Worm (Caenorhabditis elegans): ENCODE results near the gene mrps-21.

DNA sequence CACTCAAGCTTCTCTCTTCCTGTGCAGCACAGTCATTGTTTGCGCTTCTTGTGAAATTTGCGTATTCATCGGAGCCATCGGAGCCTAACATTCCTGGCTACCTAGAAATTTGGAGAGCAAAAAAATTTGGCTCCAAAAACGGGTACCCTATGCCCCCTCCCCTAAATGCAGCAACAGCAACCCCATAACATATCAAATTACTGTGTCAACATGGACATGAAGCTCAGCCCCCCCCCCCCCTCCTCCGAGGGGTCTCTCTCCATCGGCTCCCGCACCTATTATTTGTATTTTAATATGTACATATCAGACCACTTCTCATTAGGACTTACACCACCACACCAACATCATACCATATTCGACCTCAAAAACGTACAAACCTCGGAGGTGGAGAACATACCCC is 15.0 kb upstream of the mrps-21 start:
- TF ChIP-seq ceh-82 (tag; optimal IDR thresholded peaks at IDR 0.05) (no peak), egl-27 (tag; optimal IDR thresholded peaks at IDR 0.05) (no peak), nhr-237 (tag; optimal IDR thresholded peaks at IDR 0.05) (no peak), ztf-1 (GFP tag; conservative IDR thresholded peaks at IDR 0.05) (no peak), nhr-12 (tag; optimal IDR thresholded peaks at IDR 0.05) (no peak), ceh-16 (tag; optimal IDR thresholded peaks at IDR 0.05) (no peak), nhr-11 (tag; optimal IDR thresholded peaks at IDR 0.05) (no peak), mdl-1 (tag; optimal IDR thresholded peaks at IDR 0.05) (no peak), nhr-10 (tag; optimal IDR thresholded peaks at IDR 0.05) (no peak), ztf-4 (tag; optimal IDR thresholded peaks at IDR 0.05) (no peak), nhr-77 (tag; optimal IDR thresholded peaks at IDR 0.05) (no peak), blmp-1 (tag; optimal IDR thresholded peaks at IDR 0.05; ENCODE audit: insufficient read depth) (no peak), unc-62 (GFP tag; optimal IDR thresholded peaks at IDR 0.05) (no peak), ZK546.5 (tag; optimal IDR thresholded peaks at IDR 0.05) (no peak)

Data from whole organism, L2 larva.